Worm (Caenorhabditis elegans) whole organism, L4 larva: ENCODE data around the gene C27A7.6.

ENCODE experiments used
- ces-1 ChIP-seq: fragments of 150-350 bp; sonication (generic microtip); optimal IDR thresholded peaks from 4 replicates; lab custom pipeline; 2014; ENCODE audit warnings: missing biosample characterization, missing genetic modification reagents, missing genetic modification characterization
- daf-19 ChIP-seq: fragments of 200-800 bp; sonication (Bioruptor generic); conservative IDR thresholded peaks from 2 replicates; pipeline ENCODE4 v1.3.6; 2022; ENCODE audit warnings: missing genetic modification characterization, missing compliant biosample characterization
- egl-27 ChIP-seq: sonication (generic microtip); optimal IDR thresholded peaks from 3 replicates; lab custom pipeline; 2017; ENCODE audit warnings: missing biosample characterization, missing genetic modification reagents, missing genetic modification characterization
- lin-15B ChIP-seq: fragments of 150-350 bp; sonication (generic microtip); optimal IDR thresholded peaks from 3 replicates; lab custom pipeline; 2014; ENCODE audit warnings: missing biosample characterization, missing genetic modification characterization
- madf-9 ChIP-seq: fragments of 200-800 bp; sonication (Bioruptor generic); conservative IDR thresholded peaks from 2 replicates; pipeline ENCODE4 v1.3.6; 2022; ENCODE audit warnings: missing genetic modification reagents, missing genetic modification characterization, missing compliant biosample characterization
- mdl-1 ChIP-seq, 2 experiments: fragments of 150-350 bp in 1 of 2; sonication (generic microtip) in 1 of 2; optimal IDR thresholded peaks; 2 replicates each; lab custom pipeline; 2014 to 2017; ENCODE audit warnings: missing biosample characterization in 2 of 2, missing genetic modification characterization in 2 of 2
- mep-1 ChIP-seq: fragments of 150-350 bp; sonication (generic microtip); optimal IDR thresholded peaks from 3 replicates; lab custom pipeline; 2014; ENCODE audit warnings: missing biosample characterization, missing genetic modification characterization
- nhr-237 ChIP-seq: sonication (generic microtip); optimal IDR thresholded peaks from 2 replicates; lab custom pipeline; 2017; ENCODE audit warnings: missing biosample characterization, missing genetic modification characterization
- nhr-48 ChIP-seq: sonication (generic microtip); optimal IDR thresholded peaks from 2 replicates; lab custom pipeline; 2016; ENCODE audit warnings: mild to moderate bottlenecking, missing genetic modification characterization, missing compliant biosample characterization
- nhr-76 ChIP-seq: fragments of 150-350 bp; optimal IDR thresholded peaks from 2 replicates; lab custom pipeline; 2014; ENCODE audit warnings: missing biosample characterization, missing genetic modification characterization
- nhr-77 ChIP-seq: fragments of 150-350 bp; optimal IDR thresholded peaks from 2 replicates; lab custom pipeline; 2014; ENCODE audit warnings: missing biosample characterization, missing genetic modification characterization
- pha-4 ChIP-seq, 2 experiments: fragments of 150-350 bp in 1 of 2; fragments of 200-800 bp in 1 of 2; sonication (Bioruptor generic) in 1 of 2; IDR thresholded peaks in 1 of 2; optimal IDR thresholded peaks in 1 of 2; 2 replicates each; pipeline versions ENCODE4 v1.3.6 to Lab custom; 2014 to 2022; ENCODE audit warnings: missing genetic modification characterization in 2 of 2, missing genetic modification reagents in 2 of 2, missing biosample characterization in 1 of 2, missing compliant biosample characterization in 1 of 2
- zip-2 ChIP-seq: fragments of 150-350 bp; optimal IDR thresholded peaks from 2 replicates; lab custom pipeline; 2014; ENCODE audit warnings: missing biosample characterization, missing genetic modification characterization
- ztf-11 ChIP-seq: fragments of 150-350 bp; optimal IDR thresholded peaks from 2 replicates; lab custom pipeline; 2014; ENCODE audit warnings: missing biosample characterization, missing genetic modification characterization

DNA sequence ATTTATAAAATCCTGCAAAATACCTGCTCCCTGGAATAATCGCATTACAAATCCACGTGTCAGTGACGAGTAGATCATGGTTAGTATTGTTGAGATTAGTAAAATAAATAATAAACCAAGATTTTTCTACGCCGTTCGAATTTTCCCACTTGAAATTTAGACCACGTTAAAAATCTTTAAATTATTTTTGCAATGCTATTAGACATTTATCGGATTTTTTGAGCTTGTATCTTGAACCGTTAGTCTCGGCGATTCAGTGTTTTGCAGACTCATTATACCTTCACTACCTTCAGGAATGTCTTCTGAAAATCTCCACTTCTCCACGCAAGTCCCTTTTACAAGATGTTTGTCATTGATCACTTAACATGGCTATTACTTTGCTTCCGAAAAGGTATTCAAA, 31.6 kb upstream of the C27A7.6 start, which contains the start of gene C27A7.5:
- TF ChIP-seq ces-1 (GFP tag; lab: Kevin White, UChicago): no peak
- TF ChIP-seq nhr-237 (tag; lab: Kevin White, UChicago): no peak
- TF ChIP-seq mep-1: no peak
- no peak for TF ChIP-seq ztf-11
- no peak for TF ChIP-seq daf-19
- no peak for TF ChIP-seq lin-15B (tag; lab: Kevin White, UChicago)
- TF ChIP-seq nhr-77 (tag; lab: Kevin White, UChicago): no peak
- no peak for TF ChIP-seq zip-2
- TF ChIP-seq pha-4 (GFP tag; IDR thresholded peaks at IDR 0.05; lab: Robert Waterston, UW): no peak
- TF ChIP-seq pha-4 (tag; optimal IDR thresholded peaks at IDR 0.05; lab: Kevin White, UChicago): no peak
- no peak for TF ChIP-seq nhr-76 (tag; lab: Kevin White, UChicago)
- no peak for TF ChIP-seq madf-9 (GFP tag; lab: Robert Waterston, UW)
- no peak for TF ChIP-seq egl-27 (tag; lab: Kevin White, UChicago)
- no peak for TF ChIP-seq mdl-1 (tag; optimal IDR thresholded peaks at IDR 0.05; lab: Kevin White, UChicago)
- no peak for TF ChIP-seq nhr-48 (tag; lab: Kevin White, UChicago)
